Worm (Caenorhabditis elegans) whole organism, L4/young adult: ENCODE measurements around the gene nlp-5.

Experiments
- W03F9.2 ChIP-seq: fragments of 150-350 bp; optimal IDR thresholded peaks from 2 replicates; lab custom pipeline; 2014; ENCODE audit warnings: missing biosample characterization, missing genetic modification characterization
- dao-5 ChIP-seq: sonication (generic microtip); optimal IDR thresholded peaks from 2 replicates; lab custom pipeline; 2016; ENCODE audit warnings: missing genotype, missing genetic modification characterization, moderate library complexity, missing compliant biosample characterization
- him-1 ChIP-seq: sonication (generic microtip); optimal IDR thresholded peaks from 2 replicates; lab custom pipeline; 2016; ENCODE audit warnings: missing genotype, missing genetic modification reagents, missing genetic modification characterization, missing compliant biosample characterization

- TF ChIP-seq him-1 (tag; lab: Kevin White, UChicago), result no peak
- no peak for TF ChIP-seq W03F9.2
- TF ChIP-seq dao-5 (tag; lab: Kevin White, UChicago), result no peak
These were observed 26.4 kb downstream of the nlp-5 start, which contains the start of gene srdh-1 for ce11 chrII:8264619-8265018.
